Worm (Caenorhabditis elegans) whole organism, L3 larva: ENCODE measurements around the gene lelo-3.

Source experiments
- ceh-82 ChIP-seq: fragments of 150-350 bp; optimal IDR thresholded peaks from 2 replicates; lab custom pipeline; 2014; ENCODE audit warnings: missing biosample characterization, missing genetic modification characterization
- fkh-10 ChIP-seq: sonication (generic microtip); optimal IDR thresholded peaks from 2 replicates; lab custom pipeline; 2017; ENCODE audit warnings: missing biosample characterization, missing genetic modification reagents, missing genetic modification characterization
- fos-1 ChIP-seq: fragments of 150-350 bp; optimal IDR thresholded peaks from 2 replicates; lab custom pipeline; 2014; ENCODE audit warnings: missing biosample characterization, missing genetic modification characterization
- nhr-11 ChIP-seq: fragments of 150-350 bp; optimal IDR thresholded peaks from 2 replicates; lab custom pipeline; 2014; ENCODE audit warnings: missing biosample characterization, missing genetic modification characterization
- pqm-1 ChIP-seq: fragments of 150-350 bp; optimal IDR thresholded peaks from 2 replicates; lab custom pipeline; 2017; ENCODE audit warnings: missing biosample characterization, missing genetic modification characterization, inconsistent platforms
- skn-1 ChIP-seq: fragments of 150-350 bp; optimal IDR thresholded peaks from 2 replicates; lab custom pipeline; 2014; ENCODE audit warnings: missing biosample characterization, missing genetic modification characterization
- snpc-4 ChIP-seq: fragments of 150-350 bp; optimal IDR thresholded peaks from 2 replicates; lab custom pipeline; 2014; ENCODE audit warnings: missing biosample characterization, missing genetic modification characterization
- zag-1 ChIP-seq: fragments of 150-350 bp; optimal IDR thresholded peaks from 2 replicates; lab custom pipeline; 2014; ENCODE audit warnings: missing biosample characterization, missing genetic modification characterization

DNA sequence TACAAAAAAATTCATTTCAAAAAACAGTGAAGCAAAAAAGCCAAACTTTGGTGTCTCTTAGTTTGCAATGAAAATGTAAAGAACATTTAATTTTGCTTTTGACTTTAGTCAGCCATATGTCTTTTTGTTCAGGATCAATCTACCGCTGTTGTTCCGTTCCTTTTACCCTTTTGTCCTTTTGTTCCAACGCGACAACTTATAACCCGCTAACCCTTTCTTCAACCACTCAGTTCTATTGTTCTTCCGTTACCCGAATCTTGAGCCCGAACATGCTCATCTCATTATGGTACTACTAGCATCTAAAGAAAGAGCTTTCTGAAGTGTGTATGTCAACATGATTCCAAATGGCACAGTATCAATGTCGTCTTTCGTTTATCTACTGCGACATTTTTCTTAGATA, 28.4 kb downstream of the lelo-3 start:
- TF ChIP-seq pqm-1 (tag; lab: Kevin White, UChicago) (no peak), snpc-4 (tag; lab: Kevin White, UChicago) (no peak), nhr-11 (tag; lab: Kevin White, UChicago) (no peak), fos-1 (tag; lab: Kevin White, UChicago) (no peak), fkh-10 (GFP tag; lab: Kevin White, UChicago) (no peak), skn-1 (tag; lab: Kevin White, UChicago) (no peak), ceh-82 (tag; lab: Kevin White, UChicago) (no peak), zag-1 (tag; lab: Kevin White, UChicago) (no peak)
